Fruit fly (Drosophila melanogaster) whole organism, prepupa: ENCODE data around the gene Ripalpha.

ENCODE experiments used
- CG11762 ChIP-seq: fragments of 200-800 bp; sonication (Bioruptor generic); optimal IDR thresholded peaks from 3 replicates; lab custom pipeline; 2016; ENCODE audit warnings: missing biosample characterization, missing genetic modification characterization; ENCODE audit not compliant: insufficient read depth
- CG34406 ChIP-seq: fragments of 200-800 bp; sonication (Bioruptor generic); optimal IDR thresholded peaks from 3 replicates; lab custom pipeline; 2016; ENCODE audit warnings: missing biosample characterization, missing genetic modification characterization
- CG4318 ChIP-seq: fragments of 200-800 bp; sonication (Bioruptor generic); optimal IDR thresholded peaks from 3 replicates; lab custom pipeline; 2017; ENCODE audit warnings: missing biosample characterization, mild to moderate bottlenecking, missing genetic modification characterization
- CG6276 ChIP-seq: fragments of 200-800 bp; sonication (Bioruptor generic); optimal IDR thresholded peaks from 2 replicates; lab custom pipeline; 2017; ENCODE audit warnings: missing biosample characterization, mild to moderate bottlenecking, missing genetic modification characterization
- CG6854 ChIP-seq: fragments of 200-800 bp; sonication (Bioruptor generic); optimal IDR thresholded peaks from 2 replicates; lab custom pipeline; 2017; ENCODE audit warnings: missing biosample characterization, mild to moderate bottlenecking, missing genetic modification characterization
- CG8632 ChIP-seq: fragments of 200-800 bp; sonication (Bioruptor generic); optimal IDR thresholded peaks from 3 replicates; lab custom pipeline; 2016; ENCODE audit warnings: missing biosample characterization, missing genetic modification characterization
- Lpt ChIP-seq: fragments of 200-800 bp; sonication (Bioruptor generic); optimal IDR thresholded peaks from 3 replicates; lab custom pipeline; 2016; ENCODE audit warnings: missing biosample characterization, missing genetic modification characterization
- OdsH ChIP-seq: fragments of 200-800 bp; sonication (Bioruptor generic); optimal IDR thresholded peaks from 3 replicates; lab custom pipeline; 2016; ENCODE audit warnings: missing biosample characterization, missing genetic modification characterization
- achi ChIP-seq: fragments of 200-800 bp; sonication (Bioruptor generic); optimal IDR thresholded peaks from 3 replicates; lab custom pipeline; 2016; ENCODE audit warnings: missing biosample characterization, missing genetic modification characterization
- acj6 ChIP-seq: fragments of 200-800 bp; sonication (Bioruptor generic); optimal IDR thresholded peaks from 3 replicates; lab custom pipeline; 2016; ENCODE audit warnings: missing biosample characterization, missing genetic modification characterization
- cyc ChIP-seq: fragments of 200-800 bp; sonication (Bioruptor generic); optimal IDR thresholded peaks from 3 replicates; lab custom pipeline; 2016; ENCODE audit warnings: missing biosample characterization, missing genetic modification characterization
- fd59A ChIP-seq: fragments of 200-800 bp; sonication (Bioruptor generic); optimal IDR thresholded peaks from 2 replicates; lab custom pipeline; 2017; ENCODE audit warnings: missing biosample characterization, mild to moderate bottlenecking, missing genetic modification characterization, missing genetic modification reagents
- net ChIP-seq: fragments of 200-800 bp; sonication (Bioruptor generic); optimal IDR thresholded peaks from 3 replicates; lab custom pipeline; 2016; ENCODE audit warnings: missing biosample characterization, missing genetic modification characterization
- pdm3 ChIP-seq: fragments of 200-800 bp; sonication (Bioruptor generic); optimal IDR thresholded peaks from 3 replicates; lab custom pipeline; 2016; ENCODE audit warnings: missing biosample characterization, missing genetic modification characterization

DNA sequence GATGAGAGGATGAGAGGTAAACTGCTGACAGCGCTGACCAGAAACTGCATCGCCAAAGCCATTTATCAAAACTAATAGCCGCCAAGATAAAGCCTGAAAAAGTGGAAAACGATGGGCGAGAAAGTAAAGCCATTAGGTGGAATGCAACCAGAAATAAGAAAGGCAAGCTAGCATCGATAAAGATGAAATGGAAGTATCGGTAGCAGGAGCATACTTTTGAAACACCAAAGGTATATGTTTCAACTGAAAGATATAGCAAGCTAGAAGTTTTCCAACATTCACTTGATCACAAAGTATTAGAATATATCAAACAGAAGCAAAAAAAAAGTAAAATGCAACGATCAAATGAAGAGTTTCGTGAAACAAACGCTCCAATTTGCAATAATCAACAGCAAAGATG lies 28.4 kb downstream of the Ripalpha start, which contains the start of gene CG13137:
- TF ChIP-seq CG6854 (no peak), net (no peak), achi (GFP tag; lab: Kevin White, UChicago) (no peak), CG6276 (GFP tag; lab: Kevin White, UChicago) (no peak), Lpt (no peak), fd59A (GFP tag; lab: Kevin White, UChicago) (no peak), OdsH (no peak), cyc (no peak), CG8632 (GFP tag; lab: Kevin White, UChicago) (no peak), acj6 (GFP tag; lab: Kevin White, UChicago) (no peak), CG34406 (GFP tag; lab: Kevin White, UChicago) (no peak), CG11762 (GFP tag; lab: Kevin White, UChicago) (no peak), CG4318 (GFP tag; lab: Kevin White, UChicago) (no peak), pdm3 (GFP tag; lab: Kevin White, UChicago) (no peak)
